Fruit fly (Drosophila melanogaster) whole organism, prepupa: ENCODE results near the gene Sarm.

Experiments used
- CG10669 ChIP-seq: fragments of 200-800 bp; sonication (Bioruptor generic); optimal IDR thresholded peaks from 3 replicates; lab custom pipeline; 2018; ENCODE audit warnings: missing biosample characterization, mild to moderate bottlenecking, missing genetic modification characterization, moderate library complexity
- CG7368 ChIP-seq: fragments of 200-800 bp; sonication (Bioruptor generic); optimal IDR thresholded peaks from 3 replicates; lab custom pipeline; 2016; ENCODE audit warnings: missing biosample characterization, missing genetic modification characterization
- CG8319 ChIP-seq: fragments of 200-800 bp; sonication (Bioruptor generic); optimal IDR thresholded peaks from 3 replicates; lab custom pipeline; 2016; ENCODE audit warnings: missing biosample characterization, missing genetic modification characterization
- CG9139 ChIP-seq: fragments of 200-800 bp; sonication (Bioruptor generic); optimal IDR thresholded peaks from 3 replicates; lab custom pipeline; 2017; ENCODE audit warnings: missing biosample characterization, mild to moderate bottlenecking, missing genetic modification characterization
- Gug ChIP-seq: fragments of 200-800 bp; sonication (Bioruptor generic); IDR thresholded peaks from 2 replicates; pipeline ENCODE4 v1.3.6; 2022; ENCODE audit warnings: missing biosample characterization, missing genetic modification characterization
- Hr4 ChIP-seq: fragments of 200-800 bp; sonication (Bioruptor generic); optimal IDR thresholded peaks from 3 replicates; lab custom pipeline; 2016; ENCODE audit warnings: missing biosample characterization, missing genetic modification characterization
- Sox102F ChIP-seq: fragments of 200-800 bp; sonication (Bioruptor generic); optimal IDR thresholded peaks from 2 replicates; lab custom pipeline; 2016; ENCODE audit warnings: missing biosample characterization, mild to moderate bottlenecking, missing genetic modification characterization
- dac ChIP-seq: fragments of 200-800 bp; sonication (Bioruptor generic); optimal IDR thresholded peaks from 2 replicates; lab custom pipeline; 2017; ENCODE audit warnings: missing biosample characterization, mild to moderate bottlenecking, missing genetic modification characterization
- svp ChIP-seq: fragments of 200-800 bp; sonication (Bioruptor generic); peaks from one replicate; lab custom pipeline; 2016; ENCODE audit warnings: missing biosample characterization, missing genetic modification characterization

DNA sequence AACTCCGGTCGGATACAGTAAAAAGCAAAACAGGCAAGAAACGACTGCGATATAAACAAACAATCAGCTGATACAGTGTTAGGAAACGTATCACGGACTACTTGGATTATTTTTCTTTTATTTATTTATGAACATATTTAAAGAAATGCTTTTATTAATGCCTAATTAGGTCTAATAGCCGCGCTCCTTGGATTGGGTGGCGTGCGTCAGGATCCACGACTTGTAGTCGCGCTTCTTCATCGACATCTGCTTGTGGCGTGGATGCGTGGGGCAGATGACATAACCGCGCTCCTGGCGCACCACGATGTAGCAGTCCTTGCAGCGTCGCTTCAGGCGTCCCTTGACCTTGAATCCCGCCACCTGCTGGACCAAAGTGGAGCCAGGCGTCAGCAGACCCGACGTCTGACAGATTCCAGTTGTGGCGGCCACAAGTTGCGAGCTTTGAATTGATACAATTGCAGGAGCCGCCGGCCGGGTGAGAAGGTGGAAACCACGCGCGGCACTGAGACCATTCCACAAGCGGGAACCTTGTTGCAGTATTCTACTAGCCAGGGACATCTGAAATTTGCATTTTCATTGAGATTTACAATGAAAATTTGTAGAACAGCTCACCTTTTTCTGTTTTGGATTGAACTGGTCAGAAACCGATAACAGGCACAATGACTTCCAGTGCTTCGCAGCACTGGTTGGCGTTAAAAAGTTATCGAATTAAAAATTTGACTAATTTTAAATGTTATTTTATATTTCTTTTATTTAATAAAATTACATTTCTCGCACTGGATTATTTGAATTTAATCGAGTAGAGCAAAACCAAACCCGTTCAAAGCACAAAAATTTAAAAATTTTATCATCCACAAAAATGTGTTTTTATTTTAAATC is 61.0 kb downstream of the Sarm start, which contains the start of the genes CG7550 and mRpL36:
- TF ChIP-seq Sox102F (GFP tag; lab: Kevin White, UChicago) (no peak), CG7368 (GFP tag; lab: Kevin White, UChicago) (no peak), CG8319 (no peak), svp (no peak), CG10669 (GFP tag; lab: Kevin White, UChicago) (no peak), CG9139 (GFP tag; lab: Kevin White, UChicago) (no peak), Hr4 (GFP tag; lab: Kevin White, UChicago) (no peak), dac (GFP tag; lab: Kevin White, UChicago) (no peak), Gug (no peak)
